Worm (Caenorhabditis elegans) whole organism, L3 larva: ENCODE measurements around the gene W04D12.1.

Experiments used
- R02D3.7 ChIP-seq: fragments of 150-350 bp; optimal IDR thresholded peaks from 2 replicates; lab custom pipeline; 2014; ENCODE audit warnings: missing biosample characterization, missing genetic modification characterization
- aly-2 ChIP-seq: fragments of 150-350 bp; optimal IDR thresholded peaks from 2 replicates; lab custom pipeline; 2014; ENCODE audit warnings: missing biosample characterization, missing genetic modification characterization
- ama-1 ChIP-seq: fragments of 150-350 bp; optimal IDR thresholded peaks from 2 replicates; lab custom pipeline; 2018
- ceh-16 ChIP-seq: sonication (generic microtip); optimal IDR thresholded peaks from 2 replicates; lab custom pipeline; 2017; ENCODE audit warnings: missing biosample characterization, missing genetic modification characterization
- ceh-28 ChIP-seq: fragments of 150-350 bp; optimal IDR thresholded peaks from 2 replicates; lab custom pipeline; 2014; ENCODE audit warnings: missing biosample characterization, missing genetic modification reagents, missing genetic modification characterization
- ceh-82 ChIP-seq: fragments of 150-350 bp; optimal IDR thresholded peaks from 2 replicates; lab custom pipeline; 2014; ENCODE audit warnings: missing biosample characterization, missing genetic modification characterization
- ceh-9 ChIP-seq: sonication (generic microtip); optimal IDR thresholded peaks from 2 replicates; lab custom pipeline; 2018; ENCODE audit warnings: missing biosample characterization, missing genetic modification characterization
- egl-27 ChIP-seq: sonication (generic microtip); optimal IDR thresholded peaks from 4 replicates; lab custom pipeline; 2017; ENCODE audit warnings: missing biosample characterization, missing genetic modification reagents, missing genetic modification characterization
- elt-1 ChIP-seq: fragments of 150-350 bp; optimal IDR thresholded peaks from 2 replicates; lab custom pipeline; 2014; ENCODE audit warnings: missing biosample characterization, missing genetic modification characterization
- elt-2 ChIP-seq: sonication (generic microtip); optimal IDR thresholded peaks from 2 replicates; lab custom pipeline; 2016; ENCODE audit warnings: missing genetic modification reagents, mild to moderate bottlenecking, missing genetic modification characterization, missing compliant biosample characterization
- elt-3 ChIP-seq, 3 experiments: fragments of 150-350 bp in 1 of 3; sonication (generic microtip) in 2 of 3; optimal IDR thresholded peaks; 2 replicates in 2 of 3; 4 replicates in 1 of 3; lab custom pipeline; 2014 to 2017; ENCODE audit warnings: missing biosample characterization in 3 of 3, missing genetic modification characterization in 3 of 3
- eor-1 ChIP-seq, 2 experiments: fragments of 150-350 bp; optimal IDR thresholded peaks; 2 replicates each; lab custom pipeline; 2014 to 2018; ENCODE audit warnings: missing biosample characterization in 2 of 2, missing genetic modification characterization in 2 of 2
- fkh-2 ChIP-seq: fragments of 150-350 bp; optimal IDR thresholded peaks from 2 replicates; lab custom pipeline; 2014; ENCODE audit warnings: missing biosample characterization, missing genetic modification reagents, missing genetic modification characterization
- hmg-11 ChIP-seq: sonication (generic microtip); optimal IDR thresholded peaks from 2 replicates; lab custom pipeline; 2016; ENCODE audit warnings: missing genetic modification characterization, missing compliant biosample characterization
- lin-15B ChIP-seq: fragments of 150-350 bp; optimal IDR thresholded peaks from 2 replicates; lab custom pipeline; 2014; ENCODE audit warnings: missing biosample characterization, missing genetic modification characterization
- lin-39 ChIP-seq: fragments of 150-350 bp; optimal IDR thresholded peaks from 2 replicates; lab custom pipeline; 2018; ENCODE audit warnings: missing biosample characterization, missing genetic modification reagents, missing genetic modification characterization
- lsy-12 ChIP-seq: sonication (generic microtip); optimal IDR thresholded peaks from 2 replicates; lab custom pipeline; 2016; ENCODE audit warnings: mild to moderate bottlenecking, missing genetic modification characterization, missing compliant biosample characterization
- mdl-1 ChIP-seq: fragments of 150-350 bp; optimal IDR thresholded peaks from 2 replicates; lab custom pipeline; 2014; ENCODE audit warnings: missing biosample characterization, missing genetic modification characterization
- mml-1 ChIP-seq: fragments of 150-350 bp; sonication (generic microtip); optimal IDR thresholded peaks from 3 replicates; lab custom pipeline; 2014; ENCODE audit warnings: missing biosample characterization, missing genetic modification characterization
- nfya-1 ChIP-seq: sonication (generic microtip); optimal IDR thresholded peaks from 2 replicates; lab custom pipeline; 2017; ENCODE audit warnings: missing genetic modification characterization, mild to moderate bottlenecking, missing compliant biosample characterization, antibody characterized with exemption, moderate library complexity; ENCODE audit not compliant: insufficient read depth
- nhr-11 ChIP-seq: fragments of 150-350 bp; optimal IDR thresholded peaks from 2 replicates; lab custom pipeline; 2014; ENCODE audit warnings: missing biosample characterization, missing genetic modification characterization
- nhr-12 ChIP-seq: fragments of 150-350 bp; optimal IDR thresholded peaks from 2 replicates; lab custom pipeline; 2014; ENCODE audit warnings: missing biosample characterization, missing genetic modification characterization
- nhr-23 ChIP-seq: fragments of 150-350 bp; optimal IDR thresholded peaks from 2 replicates; lab custom pipeline; 2014; ENCODE audit warnings: missing biosample characterization, missing genetic modification reagents, missing genetic modification characterization
- nhr-237 ChIP-seq: fragments of 150-350 bp; optimal IDR thresholded peaks from 2 replicates; lab custom pipeline; 2014; ENCODE audit warnings: missing biosample characterization, missing genetic modification characterization
- nhr-25 ChIP-seq: sonication (generic microtip); optimal IDR thresholded peaks from 2 replicates; lab custom pipeline; 2017; ENCODE audit warnings: missing biosample characterization, missing genetic modification characterization
- nhr-28 ChIP-seq: fragments of 150-350 bp; optimal IDR thresholded peaks from 2 replicates; lab custom pipeline; 2014; ENCODE audit warnings: missing biosample characterization, missing genetic modification characterization
- nhr-43 ChIP-seq: sonication (generic microtip); optimal IDR thresholded peaks from 2 replicates; lab custom pipeline; 2016; ENCODE audit warnings: mild to moderate bottlenecking, missing genetic modification characterization, missing compliant biosample characterization; ENCODE audit not compliant: poor library complexity, severe bottlenecking
- nhr-67 ChIP-seq: fragments of 150-350 bp; optimal IDR thresholded peaks from 2 replicates; lab custom pipeline; 2014; ENCODE audit warnings: missing biosample characterization, missing genetic modification characterization
- nhr-77 ChIP-seq: fragments of 150-350 bp; optimal IDR thresholded peaks from 2 replicates; lab custom pipeline; 2014; ENCODE audit warnings: missing biosample characterization, missing genetic modification characterization
- pha-4 ChIP-seq: fragments of 150-350 bp; optimal IDR thresholded peaks from 2 replicates; lab custom pipeline; 2014; ENCODE audit warnings: missing biosample characterization, missing genetic modification reagents, missing genetic modification characterization
- pqm-1 ChIP-seq: fragments of 150-350 bp; optimal IDR thresholded peaks from 2 replicates; lab custom pipeline; 2017; ENCODE audit warnings: missing biosample characterization, missing genetic modification characterization, inconsistent platforms
- sea-2 ChIP-seq: fragments of 150-350 bp; sonication (generic microtip); optimal IDR thresholded peaks from 4 replicates; lab custom pipeline; 2014; ENCODE audit warnings: missing biosample characterization, missing genetic modification reagents, missing genetic modification characterization
- skn-1 ChIP-seq: fragments of 150-350 bp; optimal IDR thresholded peaks from 2 replicates; lab custom pipeline; 2014; ENCODE audit warnings: missing biosample characterization, missing genetic modification characterization
- snpc-4 ChIP-seq: fragments of 150-350 bp; optimal IDR thresholded peaks from 2 replicates; lab custom pipeline; 2014; ENCODE audit warnings: missing biosample characterization, missing genetic modification characterization
- unc-39 ChIP-seq: sonication (generic microtip); optimal IDR thresholded peaks from 4 replicates; lab custom pipeline; 2017; ENCODE audit warnings: missing biosample characterization, missing genetic modification characterization
- unc-62 ChIP-seq: fragments of 150-350 bp; sonication (generic microtip); optimal IDR thresholded peaks from 4 replicates; lab custom pipeline; 2014; ENCODE audit warnings: missing biosample characterization, missing genetic modification reagents, missing genetic modification characterization
- zag-1 ChIP-seq: fragments of 150-350 bp; optimal IDR thresholded peaks from 2 replicates; lab custom pipeline; 2014; ENCODE audit warnings: missing biosample characterization, missing genetic modification characterization
- ztf-4 ChIP-seq: fragments of 150-350 bp; optimal IDR thresholded peaks from 2 replicates; lab custom pipeline; 2014; ENCODE audit warnings: missing biosample characterization, missing genetic modification characterization

The W04D12.1 gene

DNA sequence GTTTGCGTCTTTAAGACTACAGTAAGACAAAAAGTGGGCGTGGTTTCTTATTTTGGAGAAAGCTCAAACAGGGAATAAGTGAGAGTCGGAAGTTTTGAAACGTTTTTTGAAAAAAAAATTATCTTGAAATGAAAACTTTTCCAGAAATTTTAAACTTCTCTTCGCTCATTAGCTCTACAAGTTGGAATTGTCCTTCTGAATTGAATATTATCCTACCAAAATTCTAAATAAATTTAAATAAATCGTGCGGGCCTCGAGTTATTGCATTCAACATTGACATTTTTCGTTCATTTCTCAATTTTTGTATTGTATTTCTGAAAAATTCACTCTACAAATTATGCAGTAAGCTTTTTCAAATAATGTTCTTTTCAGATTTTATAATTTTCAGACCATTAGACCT is 31.5 kb upstream of the W04D12.1 start, which contains the start of gene R12B2.3:
R12B2.3 (plus strand) TSS at position 301 of the 400 bp plus-strand sequence.
- TF ChIP-seq elt-3 (tag; optimal IDR thresholded peaks at IDR 0.05; lab: Kevin White, UChicago): no peak
- no peak for TF ChIP-seq nhr-28 (tag; lab: Kevin White, UChicago)
- TF ChIP-seq snpc-4: no peak
- no peak for TF ChIP-seq hmg-11 (tag; lab: Kevin White, UChicago)
- no peak for TF ChIP-seq fkh-2
- no peak for TF ChIP-seq nhr-43 (tag; lab: Kevin White, UChicago)
- TF ChIP-seq ceh-16 (tag; lab: Kevin White, UChicago): no peak
- no peak for TF ChIP-seq mdl-1
- TF ChIP-seq eor-1 (tag; optimal IDR thresholded peaks at IDR 0.05; lab: Kevin White, UChicago): no peak
- TF ChIP-seq, all 47 proteins: peak for 0

DNA sequence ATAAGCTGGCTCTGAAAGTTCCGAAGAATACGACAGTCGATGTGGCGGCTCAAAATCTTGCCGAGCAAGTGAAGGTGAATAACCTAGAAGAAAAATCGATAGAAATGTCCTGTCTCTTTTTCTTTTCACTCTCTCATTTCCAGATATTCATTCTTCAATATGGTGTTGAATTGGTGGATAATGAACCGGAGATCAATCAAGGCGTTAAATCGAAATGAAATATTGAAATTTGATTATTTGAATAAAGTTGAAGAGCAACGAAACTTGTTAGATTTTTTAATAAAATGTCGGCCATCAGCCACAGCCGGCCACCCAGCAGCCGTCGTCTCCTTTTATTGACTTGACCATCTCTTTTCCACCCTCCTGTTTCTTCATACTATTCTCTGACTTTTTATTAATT is 30.0 kb upstream of the W04D12.1 start, which contains the start of gene R12B2.2:
R12B2.2 (plus strand) TSS at position 301 of the 400 bp plus-strand sequence.
- TF ChIP-seq hmg-11 (tag; lab: Kevin White, UChicago): peak; percentile 6
- TF ChIP-seq mdl-1: no peak

DNA sequence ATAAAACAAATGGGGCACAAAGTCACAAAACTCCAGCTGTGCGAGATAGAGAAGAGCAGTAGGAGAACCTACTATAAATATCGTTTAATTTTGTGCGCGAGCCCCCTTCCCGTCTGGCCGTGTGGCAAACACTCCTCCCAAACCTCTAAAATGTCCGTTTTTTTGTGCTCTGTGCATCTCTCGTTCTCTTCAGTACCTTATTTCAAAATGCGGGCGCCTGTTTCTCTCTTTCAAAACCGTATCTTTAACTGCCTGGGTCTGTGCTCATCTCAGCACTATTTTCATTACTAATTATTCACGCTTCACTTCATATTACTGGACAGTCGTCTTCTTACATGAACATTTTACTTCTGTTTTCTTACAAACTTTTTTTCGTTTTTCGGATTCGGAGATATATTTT is 26.7 kb upstream of the W04D12.1 start:
- TF ChIP-seq nhr-28 (tag; lab: Kevin White, UChicago) (no peak), elt-2 (tag; lab: Kevin White, UChicago) (peak; percentile 12), hmg-11 (tag; lab: Kevin White, UChicago) (no peak), pha-4 (tag; lab: Kevin White, UChicago) (peak; percentile 70), elt-1 (tag; lab: Kevin White, UChicago) (no peak), fkh-2 (no peak), eor-1 (tag; optimal IDR thresholded peaks at IDR 0.05; lab: Kevin White, UChicago) (no peak), aly-2 (tag; lab: Kevin White, UChicago) (no peak), nhr-11 (tag; lab: Kevin White, UChicago) (no peak), nhr-237 (tag; lab: Kevin White, UChicago) (no peak), nhr-77 (tag; lab: Kevin White, UChicago) (no peak), nhr-25 (no peak), pqm-1 (peak; percentile 18), ceh-28 (no peak), ceh-16 (tag; lab: Kevin White, UChicago) (no peak), snpc-4 (no peak), lsy-12 (tag; lab: Kevin White, UChicago) (no peak)

ce11 chrIII:5811957-5812356 is 24.8 kb upstream of the W04D12.1 start:
- no peak for TF ChIP-seq sea-2
- no peak for TF ChIP-seq ceh-82
- TF ChIP-seq nfya-1: no peak
- TF ChIP-seq, all 47 proteins: peak for 0

DNA sequence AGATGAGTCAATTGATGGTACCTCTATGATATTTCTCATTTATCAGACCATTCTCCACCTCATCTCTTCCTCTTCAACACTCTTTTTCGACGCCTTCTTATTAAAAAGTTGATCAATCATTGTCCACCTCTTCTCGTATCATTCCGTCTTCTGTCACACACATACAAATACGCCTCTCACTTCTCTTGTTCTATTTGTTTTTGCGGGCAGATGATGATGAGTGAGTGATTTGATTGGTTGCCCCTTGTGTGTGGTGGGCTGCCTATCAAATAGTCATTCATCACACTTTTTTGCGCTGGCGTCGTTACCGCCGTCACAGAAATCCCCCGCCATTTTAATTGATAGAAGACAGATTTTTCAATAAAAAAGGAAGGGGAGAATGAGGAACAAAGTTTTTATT is 24.1 kb upstream of the W04D12.1 start:
- TF ChIP-seq elt-1 (tag; lab: Kevin White, UChicago): no peak
- TF ChIP-seq nhr-237 (tag; lab: Kevin White, UChicago): no peak
- no peak for TF ChIP-seq eor-1 (tag; optimal IDR thresholded peaks at IDR 0.05; lab: Kevin White, UChicago)
- TF ChIP-seq nhr-25: peak; percentile 58
- no peak for TF ChIP-seq pqm-1
- no peak for TF ChIP-seq pha-4 (tag; lab: Kevin White, UChicago)
- TF ChIP-seq ztf-4 (tag; lab: Kevin White, UChicago): no peak
- peak; percentile 69 for TF ChIP-seq nhr-23 (tag; lab: Kevin White, UChicago)
- TF ChIP-seq unc-62 (GFP tag; lab: Kevin White, UChicago): peak; percentile 18
- no peak for TF ChIP-seq mml-1 (tag; lab: Kevin White, UChicago)
- peak; percentile 18 for TF ChIP-seq egl-27 (tag; lab: Kevin White, UChicago)
- TF ChIP-seq R02D3.7 (tag; lab: Kevin White, UChicago): no peak
- no peak for TF ChIP-seq zag-1 (tag; lab: Kevin White, UChicago)
- no peak for TF ChIP-seq nhr-11 (tag; lab: Kevin White, UChicago)
- TF ChIP-seq ama-1 (lab: Kevin White, UChicago): no peak
- peak in 2 of 3 experiments; percentile 19 to 82 for TF ChIP-seq elt-3 (tag; optimal IDR thresholded peaks at IDR 0.05; lab: Kevin White, UChicago)
- peak; percentile 41 for TF ChIP-seq nhr-43 (tag; lab: Kevin White, UChicago)
- no peak for TF ChIP-seq nhr-77 (tag; lab: Kevin White, UChicago)
- no peak for TF ChIP-seq sea-2
- TF ChIP-seq hmg-11 (tag; lab: Kevin White, UChicago): no peak
- no peak for TF ChIP-seq skn-1 (tag; lab: Kevin White, UChicago)
- no peak for TF ChIP-seq lin-39
- TF ChIP-seq lin-15B (tag; lab: Kevin White, UChicago): no peak
- TF ChIP-seq ceh-82: no peak
- TF ChIP-seq aly-2 (tag; lab: Kevin White, UChicago): no peak
- TF ChIP-seq nfya-1: peak; percentile 73
- TF ChIP-seq nhr-67 (tag; lab: Kevin White, UChicago): no peak
- TF ChIP-seq ceh-16 (tag; lab: Kevin White, UChicago): no peak
- TF ChIP-seq ceh-9 (tag; lab: Kevin White, UChicago): no peak
- no peak for TF ChIP-seq nhr-12 (tag; lab: Kevin White, UChicago)
- no peak for TF ChIP-seq unc-39 (tag; lab: Kevin White, UChicago)
- TF ChIP-seq mdl-1: no peak
